Worm (Caenorhabditis elegans) whole organism, L2 larva: ENCODE results near the gene T15B12.1.

Experiments used
- blmp-1 ChIP-seq: sonication (generic microtip); optimal IDR thresholded peaks from 2 replicates; lab custom pipeline; 2017; ENCODE audit warnings: missing genetic modification characterization, mild to moderate bottlenecking, missing compliant biosample characterization, antibody characterized with exemption, moderate library complexity; ENCODE audit not compliant: insufficient read depth
- elt-1 ChIP-seq: fragments of 150-350 bp; optimal IDR thresholded peaks from 2 replicates; lab custom pipeline; 2014; ENCODE audit warnings: missing biosample characterization, missing genetic modification characterization
- elt-3 ChIP-seq: sonication (generic microtip); optimal IDR thresholded peaks from 2 replicates; lab custom pipeline; 2017; ENCODE audit warnings: missing biosample characterization, missing genetic modification characterization
- gmeb-1 ChIP-seq: fragments of 150-350 bp; optimal IDR thresholded peaks from 2 replicates; lab custom pipeline; 2014; ENCODE audit warnings: missing biosample characterization, missing genetic modification characterization
- lsy-2 ChIP-seq, 2 experiments: fragments of 150-350 bp in 1 of 2; sonication (generic microtip) in 1 of 2; optimal IDR thresholded peaks; 2 replicates each; lab custom pipeline; 2014 to 2017; ENCODE audit warnings: missing biosample characterization in 2 of 2, missing genetic modification characterization in 2 of 2
- mab-5 ChIP-seq: fragments of 150-350 bp; optimal IDR thresholded peaks from 2 replicates; lab custom pipeline; 2014; ENCODE audit warnings: missing biosample characterization, missing genetic modification characterization
- nhr-12 ChIP-seq: fragments of 150-350 bp; optimal IDR thresholded peaks from 2 replicates; lab custom pipeline; 2014; ENCODE audit warnings: missing biosample characterization, missing genetic modification characterization
- nhr-21 ChIP-seq: fragments of 150-350 bp; optimal IDR thresholded peaks from 2 replicates; lab custom pipeline; 2014; ENCODE audit warnings: missing biosample characterization, missing genetic modification characterization
- nhr-237 ChIP-seq: fragments of 150-350 bp; optimal IDR thresholded peaks from 2 replicates; lab custom pipeline; 2014; ENCODE audit warnings: missing biosample characterization, missing genetic modification characterization
- nhr-77 ChIP-seq: fragments of 150-350 bp; optimal IDR thresholded peaks from 2 replicates; lab custom pipeline; 2014; ENCODE audit warnings: missing biosample characterization, missing genetic modification characterization
- peb-1 ChIP-seq: fragments of 150-350 bp; optimal IDR thresholded peaks from 2 replicates; lab custom pipeline; 2014; ENCODE audit warnings: missing biosample characterization, missing genetic modification characterization
- unc-39 ChIP-seq: fragments of 150-350 bp; optimal IDR thresholded peaks from 2 replicates; lab custom pipeline; 2014; ENCODE audit warnings: missing biosample characterization, missing genetic modification characterization
- zag-1 ChIP-seq: fragments of 150-350 bp; optimal IDR thresholded peaks from 2 replicates; lab custom pipeline; 2014; ENCODE audit warnings: missing biosample characterization, missing genetic modification characterization

- TF ChIP-seq lsy-2 (tag; optimal IDR thresholded peaks at IDR 0.05; lab: Kevin White, UChicago) (no peak), elt-1 (no peak), gmeb-1 (tag; lab: Kevin White, UChicago) (no peak), mab-5 (tag; lab: Kevin White, UChicago) (peak; percentile 71), unc-39 (tag; lab: Kevin White, UChicago) (no peak), nhr-21 (tag; lab: Kevin White, UChicago) (no peak), zag-1 (tag; lab: Kevin White, UChicago) (no peak), peb-1 (tag; lab: Kevin White, UChicago) (no peak), nhr-12 (tag; lab: Kevin White, UChicago) (no peak), elt-3 (tag; lab: Kevin White, UChicago) (no peak), blmp-1 (tag; lab: Kevin White, UChicago) (no peak), nhr-237 (no peak), nhr-77 (tag; lab: Kevin White, UChicago) (no peak)
Observed at ce11 chrIII:5338787-5339186, 50.8 kb downstream of the T15B12.1 start.
